Fruit fly (Drosophila melanogaster): ENCODE measurements around the gene Nepl13.

DNA sequence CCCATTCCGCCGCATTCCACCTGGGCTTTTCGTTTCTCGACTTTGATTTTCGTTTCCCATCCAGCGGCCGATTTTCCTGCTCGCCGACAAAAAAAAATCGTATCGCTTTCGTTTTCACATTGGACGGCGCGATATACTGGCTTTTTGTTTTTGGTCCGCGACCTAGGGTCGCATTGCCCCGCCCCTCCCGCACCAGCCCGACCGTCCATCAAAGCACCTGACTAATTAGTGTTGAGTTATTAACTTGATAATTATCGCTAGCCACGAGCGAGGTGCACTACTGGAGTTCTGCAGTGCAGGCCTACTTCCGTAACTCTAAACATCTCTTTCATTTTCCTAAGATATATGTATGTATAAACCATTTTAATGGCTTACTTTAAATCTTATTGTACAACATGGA, 9.2 kb downstream of the Nepl13 start:
- no peak for TF ChIP-seq CG8478 (optimal IDR thresholded peaks at IDR 0.05)
- no peak for TF ChIP-seq CTCF (optimal IDR thresholded peaks at IDR 0.05)

Data from S2 (cell line).